Fruit fly (Drosophila melanogaster): ENCODE results near the gene CG8945.

Gene CG8945

DNA sequence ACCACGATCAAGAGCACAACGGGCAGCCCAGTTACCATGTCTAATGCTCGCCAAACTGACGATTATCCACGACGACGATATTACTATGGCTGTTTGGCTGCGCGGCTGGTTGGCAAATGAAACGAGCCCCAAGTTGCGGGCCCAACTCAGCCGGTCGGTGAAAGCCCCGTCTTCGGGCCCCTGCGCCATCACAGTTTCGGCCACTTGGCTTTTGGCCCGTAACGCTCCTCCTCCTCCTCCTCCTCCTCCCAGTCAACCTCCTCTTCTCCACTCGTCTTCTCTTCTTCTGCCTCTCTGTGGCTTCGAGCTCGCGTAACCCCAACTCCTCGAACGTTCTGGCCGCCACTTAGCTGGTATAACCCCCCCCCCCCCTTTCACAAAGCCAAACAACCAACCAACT is at the start of gene CG8945:
Gene CG8945, minus strand, starts transcription at position 101 of the 400 bp plus-strand sequence.
- no peak for TF ChIP-seq CG12236 (GFP tag; optimal IDR thresholded peaks at IDR 0.05)
- TF ChIP-seq Med (GFP tag), result peak; percentile 39
- TF ChIP-seq CG6791 (GFP tag; IDR thresholded peaks at IDR 0.05; ENCODE audit: partially characterized antibody), result no peak

DNA sequence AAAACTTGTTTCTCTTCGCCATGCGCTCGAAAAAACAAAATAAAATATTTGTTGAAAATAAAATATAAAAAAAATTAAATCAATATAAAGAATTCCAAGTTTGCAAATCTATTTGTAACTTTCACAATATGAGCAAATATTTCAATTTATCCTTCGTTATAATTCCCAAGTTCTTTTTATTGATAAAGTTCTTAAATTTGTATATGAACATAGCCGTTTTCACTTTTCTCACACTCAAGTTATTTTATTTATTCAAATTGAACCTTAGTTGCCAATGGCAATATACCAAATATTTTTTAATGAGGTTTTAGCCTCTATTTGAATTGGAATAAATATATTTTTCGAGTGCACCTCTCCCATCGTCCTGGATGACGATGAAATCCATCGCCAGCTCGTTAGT is 45.2 kb upstream of the CG8945 start:
- TF ChIP-seq CG32767 (GFP tag; IDR thresholded peaks at IDR 0.05), result no peak
- TF ChIP-seq CG12659 (GFP tag; optimal IDR thresholded peaks at IDR 0.05), result peak; percentile 13
- peak; percentile 18 for TF ChIP-seq CG4424 (GFP tag; optimal IDR thresholded peaks at IDR 0.05)
- TF ChIP-seq CG13424 (tag; optimal IDR thresholded peaks at IDR 0.05), result peak; percentile 53
- TF ChIP-seq row (GFP tag; IDR thresholded peaks at IDR 0.05), result peak; percentile 15; the same call in 1 of the 3 replicates
- TF ChIP-seq Sox100B (GFP tag; optimal IDR thresholded peaks at IDR 0.05), result peak; percentile 33
- peak; percentile 5 for TF ChIP-seq Fer1 (GFP tag; optimal IDR thresholded peaks at IDR 0.05)
- peak; percentile 39; the same call in 2 of the 3 replicates for TF ChIP-seq dysf (GFP tag; IDR thresholded peaks at IDR 0.05)
- no peak for TF ChIP-seq CG4854 (GFP tag; optimal IDR thresholded peaks at IDR 0.05)
- TF ChIP-seq fd3F (GFP tag; optimal IDR thresholded peaks at IDR 0.05), result peak; percentile 9
- TF ChIP-seq sob (GFP tag; IDR thresholded peaks at IDR 0.05), result peak; percentile 37; the same call in 1 of the 2 replicates
- no peak for TF ChIP-seq Dip3 (GFP tag; optimal IDR thresholded peaks at IDR 0.05)
- TF ChIP-seq cwo (GFP tag; optimal IDR thresholded peaks at IDR 0.05), result peak; percentile 37
- no peak for TF ChIP-seq CG9727 (GFP tag; optimal IDR thresholded peaks at IDR 0.05)
- no peak for TF ChIP-seq gro (GFP tag; optimal IDR thresholded peaks at IDR 0.05)
- TF ChIP-seq btn (GFP tag; optimal IDR thresholded peaks at IDR 0.05), result no peak
- no peak for TF ChIP-seq CG6791 (GFP tag; IDR thresholded peaks at IDR 0.05; ENCODE audit: partially characterized antibody)
- no peak for TF ChIP-seq Sry-δ (GFP tag; optimal IDR thresholded peaks at IDR 0.05)
- no peak for TF ChIP-seq peb (GFP tag; IDR thresholded peaks at IDR 0.05)
- TF ChIP-seq PHDP (tag; optimal IDR thresholded peaks at IDR 0.05), result peak; percentile 14
- peak; percentile 41; the same call in 1 of the 2 replicates for TF ChIP-seq CG32532 (GFP tag; IDR thresholded peaks at IDR 0.05)
- peak; percentile 56 for TF ChIP-seq CG3281 (GFP tag; optimal IDR thresholded peaks at IDR 0.05)
- TF ChIP-seq Doc3 (GFP tag; IDR thresholded peaks at IDR 0.05; ENCODE audit: partially characterized antibody), result no peak
- no peak for TF ChIP-seq CG4707 (GFP tag; optimal IDR thresholded peaks at IDR 0.05)
- TF ChIP-seq CG6689 (GFP tag; IDR thresholded peaks at IDR 0.05), result peak; percentile 24; the same call in 1 of the 2 replicates

DNA sequence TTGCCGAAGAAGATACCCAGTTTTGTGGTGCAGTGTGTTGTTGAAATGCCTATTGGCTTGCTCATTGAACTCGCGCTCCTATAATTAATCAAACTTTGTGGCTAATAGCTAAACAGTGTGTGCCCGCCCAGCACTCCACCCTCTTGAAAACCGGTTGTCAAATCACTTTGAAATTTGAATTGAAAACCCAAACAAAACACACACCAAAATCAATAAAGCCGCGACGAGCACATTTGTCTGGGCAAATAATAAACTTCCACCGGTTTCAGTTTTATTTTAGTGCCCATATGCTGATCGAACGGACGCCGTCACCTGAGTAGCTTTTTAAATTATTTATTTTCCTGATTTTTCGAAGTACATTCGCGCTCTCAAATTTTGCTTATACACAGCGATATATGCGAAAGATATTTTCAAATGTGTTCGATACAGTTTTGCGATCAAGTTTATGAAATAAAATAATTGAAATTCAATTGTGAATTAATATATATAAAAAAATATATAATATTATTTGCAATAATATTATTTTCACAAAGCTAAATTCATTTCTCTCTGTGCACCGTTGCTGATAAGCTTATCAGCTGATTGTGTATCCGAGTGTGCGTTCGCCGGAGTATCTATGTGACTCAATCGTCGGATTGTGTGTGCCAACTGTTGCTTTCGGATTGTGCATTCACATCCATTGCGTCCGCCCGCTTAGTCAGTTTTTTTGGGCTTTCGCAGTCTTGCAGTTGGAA is 42.4 kb upstream of the CG8945 start:
- TF ChIP-seq Blimp-1 (GFP tag; optimal IDR thresholded peaks at IDR 0.05) (peak; percentile 84), jing (GFP tag; optimal IDR thresholded peaks at IDR 0.05) (no peak), CG7987 (GFP tag; optimal IDR thresholded peaks at IDR 0.05) (peak; percentile 20), CG7963 (GFP tag; IDR thresholded peaks at IDR 0.05; ENCODE audit: partially characterized antibody) (no peak), eve (GFP tag; optimal IDR thresholded peaks at IDR 0.05) (no peak), Bteb2 (GFP tag; optimal IDR thresholded peaks at IDR 0.05) (no peak), Asciz (GFP tag; optimal IDR thresholded peaks at IDR 0.05) (peak; percentile 81), CG3163 (GFP tag; optimal IDR thresholded peaks at IDR 0.05) (peak; percentile 12), cato (GFP tag; optimal IDR thresholded peaks at IDR 0.05; ENCODE audit: borderline replicate concordance) (peak; percentile 42), fd3F (GFP tag; optimal IDR thresholded peaks at IDR 0.05) (peak; percentile 69), eyg (GFP tag; optimal IDR thresholded peaks at IDR 0.05) (no peak), Ssrp (tag; optimal IDR thresholded peaks at IDR 0.05) (peak; percentile 70), CG32532 (GFP tag; IDR thresholded peaks at IDR 0.05) (peak; percentile 75), CHES-1-like (GFP tag; optimal IDR thresholded peaks at IDR 0.05) (no peak), CG16815 (GFP tag; optimal IDR thresholded peaks at IDR 0.05) (peak; percentile 9), Ravus (GFP tag; IDR thresholded peaks at IDR 0.05) (peak; percentile 58), CG16779 (GFP tag; IDR thresholded peaks at IDR 0.05) (no peak), Side (GFP tag; optimal IDR thresholded peaks at IDR 0.05) (no peak), Hr51 (GFP tag; optimal IDR thresholded peaks at IDR 0.05) (peak in 1 of 2 experiments; percentile 92), kah (GFP tag; optimal IDR thresholded peaks at IDR 0.05) (peak; percentile 75), ATbp (GFP tag; optimal IDR thresholded peaks at IDR 0.05) (peak; percentile 84), CG11085 (GFP tag; IDR thresholded peaks at IDR 0.05) (no peak)
